Worm (Caenorhabditis elegans): ENCODE measurements around the gene F22H10.1.
A peak's percentile ranks its signal among the peaks of the same experiment; 100 is the strongest.

The F22H10.1 gene

ce11 chrX:16681910-16682493 is 20.2 kb upstream of the F22H10.1 start:
- TF ChIP-seq lin-11 (tag; optimal IDR thresholded peaks at IDR 0.05) (peak; percentile 38), nhr-25 (tag; optimal IDR thresholded peaks at IDR 0.05) (peak; percentile 98), sma-3 (GFP tag; optimal IDR thresholded peaks at IDR 0.05) (peak; percentile 99), ceh-82 (tag; optimal IDR thresholded peaks at IDR 0.05) (peak; percentile 98), unc-62 (GFP tag; optimal IDR thresholded peaks at IDR 0.05) (peak; percentile 70), ztf-11 (tag; optimal IDR thresholded peaks at IDR 0.05) (peak; percentile 79), nhr-10 (tag; optimal IDR thresholded peaks at IDR 0.05) (peak; percentile 96), egl-27 (tag; optimal IDR thresholded peaks at IDR 0.05) (peak; percentile 98), ceh-16 (tag; optimal IDR thresholded peaks at IDR 0.05) (peak; percentile 90), elt-3 (tag; optimal IDR thresholded peaks at IDR 0.05) (no peak), mbf-1 (tag; optimal IDR thresholded peaks at IDR 0.05) (peak; percentile 85), skn-1 (tag; optimal IDR thresholded peaks at IDR 0.05) (peak; percentile 96), ama-1 (optimal IDR thresholded peaks at IDR 0.05) (no peak), lin-13 (GFP tag; optimal IDR thresholded peaks at IDR 0.05) (peak; percentile 98), ztf-1 (GFP tag; conservative IDR thresholded peaks at IDR 0.05) (0 out of 2 replicates have a peak, but pooled peaks have one; percentile 56), elt-1 (tag; optimal IDR thresholded peaks at IDR 0.05) (peak; percentile 13), alr-1 (tag; optimal IDR thresholded peaks at IDR 0.05) (no peak), Y55F3AM.14 (GFP tag; optimal IDR thresholded peaks at IDR 0.05) (peak; percentile 95), ZK546.5 (tag; optimal IDR thresholded peaks at IDR 0.05) (peak; percentile 77), sem-4 (tag; optimal IDR thresholded peaks at IDR 0.05) (peak; percentile 99), F13H6.1 (tag; optimal IDR thresholded peaks at IDR 0.05) (peak; percentile 98), dmd-4 (tag; optimal IDR thresholded peaks at IDR 0.05) (peak; percentile 82), mab-5 (tag; optimal IDR thresholded peaks at IDR 0.05) (peak; percentile 98), aly-2 (tag; optimal IDR thresholded peaks at IDR 0.05) (peak; percentile 84), peb-1 (tag; optimal IDR thresholded peaks at IDR 0.05) (no peak), gmeb-1 (tag; optimal IDR thresholded peaks at IDR 0.05) (peak; percentile 94), unc-39 (tag; optimal IDR thresholded peaks at IDR 0.05) (peak; percentile 62), nhr-129 (tag; optimal IDR thresholded peaks at IDR 0.05) (peak; percentile 100), nhr-23 (tag; optimal IDR thresholded peaks at IDR 0.05) (no peak), fos-1 (tag; optimal IDR thresholded peaks at IDR 0.05) (peak; percentile 98), C34F6.9 (tag; optimal IDR thresholded peaks at IDR 0.05) (peak; percentile 99), nhr-21 (tag; optimal IDR thresholded peaks at IDR 0.05) (peak; percentile 99), crh-2 (tag; optimal IDR thresholded peaks at IDR 0.05) (peak; percentile 99), nhr-77 (tag; optimal IDR thresholded peaks at IDR 0.05) (peak; percentile 97), R02D3.7 (tag; optimal IDR thresholded peaks at IDR 0.05) (peak; percentile 75), snpc-4 (tag; optimal IDR thresholded peaks at IDR 0.05) (peak; percentile 94), nhr-11 (tag; optimal IDR thresholded peaks at IDR 0.05) (peak; percentile 66), blmp-1 (tag; optimal IDR thresholded peaks at IDR 0.05; ENCODE audit: insufficient read depth) (peak; percentile 89), nhr-237 (tag; optimal IDR thresholded peaks at IDR 0.05) (peak; percentile 95), unc-55 (GFP tag; optimal IDR thresholded peaks at IDR 0.05) (peak; percentile 100), ztf-4 (tag; optimal IDR thresholded peaks at IDR 0.05) (peak; percentile 93), zag-1 (tag; optimal IDR thresholded peaks at IDR 0.05) (peak; percentile 97), nhr-12 (tag; optimal IDR thresholded peaks at IDR 0.05) (peak; percentile 78), sma-9 (GFP tag; optimal IDR thresholded peaks at IDR 0.05) (peak; percentile 99), sma-9 (tag; optimal IDR thresholded peaks at IDR 0.05) (no peak), lsy-2 (tag; optimal IDR thresholded peaks at IDR 0.05) (peak; percentile 95 to 96), nhr-6 (tag; optimal IDR thresholded peaks at IDR 0.05) (peak; percentile 99), lin-39 (tag; optimal IDR thresholded peaks at IDR 0.05) (peak; percentile 98), mdl-1 (tag; optimal IDR thresholded peaks at IDR 0.05) (peak; percentile 82 to 95)
